Worm (Caenorhabditis elegans): ENCODE measurements around the gene ins-32.

Gene ins-32

DNA sequence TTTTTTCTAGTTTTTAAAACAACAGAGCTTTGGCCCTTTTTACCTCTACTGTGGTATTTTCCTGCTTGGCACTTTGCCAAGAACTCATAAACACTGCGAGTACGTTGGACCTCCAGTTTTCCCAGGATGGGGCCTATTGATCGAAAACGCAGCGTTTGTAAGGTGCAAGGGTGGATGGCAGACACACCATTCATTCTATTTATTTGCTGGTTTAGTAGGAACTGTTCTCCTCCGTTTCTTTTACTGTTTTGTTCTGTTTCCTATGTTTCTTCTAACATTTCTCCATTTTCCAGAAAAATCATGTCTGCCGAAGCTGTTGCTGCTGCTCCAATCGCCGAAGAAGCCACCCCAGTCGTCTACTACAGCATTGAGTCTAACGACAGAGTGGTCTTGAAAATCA lies 20.7 kb upstream of the ins-32 start, which contains the start of gene skr-15:
Gene skr-15 (plus strand): TSS at position 301 of the 400 bp plus-strand sequence.
- TF ChIP-seq lin-11 (tag; optimal IDR thresholded peaks at IDR 0.05) (no peak), Y55F3AM.14 (GFP tag; optimal IDR thresholded peaks at IDR 0.05) (no peak), alr-1 (tag; optimal IDR thresholded peaks at IDR 0.05) (no peak), lin-39 (tag; optimal IDR thresholded peaks at IDR 0.05) (no peak), egl-27 (tag; optimal IDR thresholded peaks at IDR 0.05) (no peak), unc-39 (tag; optimal IDR thresholded peaks at IDR 0.05) (no peak), F13H6.1 (tag; optimal IDR thresholded peaks at IDR 0.05) (no peak), C34F6.9 (tag; optimal IDR thresholded peaks at IDR 0.05) (no peak), ztf-1 (GFP tag; conservative IDR thresholded peaks at IDR 0.05) (no peak), mab-5 (tag; optimal IDR thresholded peaks at IDR 0.05) (no peak), nhr-21 (tag; optimal IDR thresholded peaks at IDR 0.05) (no peak), nhr-25 (tag; optimal IDR thresholded peaks at IDR 0.05) (no peak), blmp-1 (tag; optimal IDR thresholded peaks at IDR 0.05; ENCODE audit: insufficient read depth) (no peak)

DNA sequence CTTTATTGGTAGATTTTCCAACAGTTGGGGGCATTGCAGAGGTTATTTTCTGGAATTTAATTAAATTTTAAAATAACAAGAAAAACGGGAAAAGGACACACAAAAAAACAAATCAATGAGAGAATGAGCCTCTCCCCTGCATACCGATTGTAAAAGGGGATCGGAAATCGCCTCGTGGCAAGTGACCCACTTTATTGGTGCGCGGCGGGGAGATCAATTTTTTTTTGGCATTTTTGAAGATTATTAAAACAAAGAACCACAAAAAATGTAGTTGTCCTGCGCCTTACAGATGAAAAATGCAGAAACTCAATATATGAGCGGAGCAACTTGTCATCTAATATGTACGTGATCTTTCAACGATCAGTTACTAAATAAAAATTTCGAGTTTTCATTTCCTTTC lies 18.1 kb upstream of the ins-32 start, which contains the start of gene F54D10.7:
Gene F54D10.7 (minus strand): TSS at position 49 of the 400 bp plus-strand sequence.
- TF ChIP-seq gmeb-1 (tag; optimal IDR thresholded peaks at IDR 0.05): no peak
- TF ChIP-seq mdl-1 (tag; optimal IDR thresholded peaks at IDR 0.05): no peak
- TF ChIP-seq elt-3 (tag; optimal IDR thresholded peaks at IDR 0.05): no peak
- no peak for TF ChIP-seq mbf-1 (tag; optimal IDR thresholded peaks at IDR 0.05)
- TF ChIP-seq ceh-82 (tag; optimal IDR thresholded peaks at IDR 0.05): no peak

DNA sequence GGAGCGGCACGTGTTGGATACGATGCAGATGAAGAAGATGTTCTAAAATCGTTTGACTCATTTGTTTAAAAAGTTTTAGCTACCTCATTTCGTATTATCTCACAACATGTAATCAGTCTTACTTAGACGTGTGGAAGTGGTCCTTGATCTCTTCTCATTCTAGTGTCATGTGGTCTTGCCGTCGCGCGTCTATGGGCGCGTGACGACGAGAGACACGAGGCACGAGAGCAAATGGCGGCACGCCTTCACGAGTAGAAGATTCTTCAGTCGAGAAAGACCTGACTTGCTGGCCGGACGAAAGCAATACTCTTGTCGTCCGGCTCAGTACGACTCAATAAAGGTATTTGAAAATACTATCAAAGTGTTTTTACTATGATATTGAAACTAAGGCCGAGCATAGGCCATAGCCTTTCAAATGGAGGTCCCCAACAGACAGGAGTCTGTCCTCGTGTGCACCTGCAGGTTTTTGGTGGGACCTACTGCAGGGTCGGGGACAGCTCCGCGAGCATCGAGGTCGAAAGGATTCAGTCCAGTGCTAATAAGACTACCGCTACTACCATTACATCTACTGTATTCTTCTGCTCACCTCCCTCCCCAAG lies 13.2 kb upstream of the ins-32 start, which contains the start of gene fbxa-24:
Gene fbxa-24 (plus strand): TSS at position 276 of the 599 bp plus-strand sequence.
- TF ChIP-seq nhr-129 (tag; optimal IDR thresholded peaks at IDR 0.05): peak; percentile 5
- peak in 1 of 2 experiments; percentile 42 for TF ChIP-seq lsy-2 (tag; optimal IDR thresholded peaks at IDR 0.05)

DNA sequence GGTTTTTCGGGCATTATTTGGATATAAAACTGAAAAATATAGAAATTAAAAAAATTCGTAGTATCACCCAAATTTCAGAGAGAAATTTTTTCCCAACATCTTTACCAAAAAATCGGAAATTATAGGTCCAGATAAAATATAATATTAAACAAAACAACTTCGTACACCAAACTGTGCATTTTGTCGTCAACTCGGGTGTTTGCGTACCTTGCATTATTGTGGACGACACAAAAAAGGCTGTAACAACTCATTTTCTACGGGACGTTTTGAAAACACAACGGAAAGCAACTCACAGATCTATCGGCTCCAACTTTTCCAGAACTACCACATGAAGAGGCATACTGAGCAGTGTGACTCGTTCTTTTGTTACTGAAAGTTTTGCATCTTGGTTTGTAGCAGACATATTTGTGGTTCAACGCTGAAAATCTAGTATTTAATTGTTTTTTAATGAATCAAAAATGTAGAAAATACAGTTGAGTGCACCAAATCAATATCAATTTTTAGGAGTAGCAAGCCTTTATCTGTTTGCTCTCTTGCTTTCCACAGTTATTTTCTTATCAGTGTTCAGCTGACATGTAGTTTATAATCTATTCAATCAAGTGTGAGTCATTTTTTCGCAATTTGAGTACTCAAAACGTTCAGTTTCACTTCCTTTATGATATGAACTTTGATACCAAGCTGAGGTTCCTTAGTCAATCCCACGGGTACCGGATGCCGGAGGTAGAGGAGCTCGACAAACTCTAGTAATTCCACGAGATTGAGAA lies 12.5 kb upstream of the ins-32 start:
- no peak for TF ChIP-seq mdl-1 (tag; optimal IDR thresholded peaks at IDR 0.05)
- TF ChIP-seq fos-1 (tag; optimal IDR thresholded peaks at IDR 0.05): peak; percentile 93
- peak; percentile 9 for TF ChIP-seq gmeb-1 (tag; optimal IDR thresholded peaks at IDR 0.05)
- peak; percentile 28 for TF ChIP-seq unc-55 (GFP tag; optimal IDR thresholded peaks at IDR 0.05)
- TF ChIP-seq sem-4 (tag; optimal IDR thresholded peaks at IDR 0.05): no peak
- no peak for TF ChIP-seq ceh-82 (tag; optimal IDR thresholded peaks at IDR 0.05)
- TF ChIP-seq nhr-6 (tag; optimal IDR thresholded peaks at IDR 0.05): no peak
- peak in 1 of 2 experiments; percentile 19 for TF ChIP-seq lsy-2 (tag; optimal IDR thresholded peaks at IDR 0.05)

DNA sequence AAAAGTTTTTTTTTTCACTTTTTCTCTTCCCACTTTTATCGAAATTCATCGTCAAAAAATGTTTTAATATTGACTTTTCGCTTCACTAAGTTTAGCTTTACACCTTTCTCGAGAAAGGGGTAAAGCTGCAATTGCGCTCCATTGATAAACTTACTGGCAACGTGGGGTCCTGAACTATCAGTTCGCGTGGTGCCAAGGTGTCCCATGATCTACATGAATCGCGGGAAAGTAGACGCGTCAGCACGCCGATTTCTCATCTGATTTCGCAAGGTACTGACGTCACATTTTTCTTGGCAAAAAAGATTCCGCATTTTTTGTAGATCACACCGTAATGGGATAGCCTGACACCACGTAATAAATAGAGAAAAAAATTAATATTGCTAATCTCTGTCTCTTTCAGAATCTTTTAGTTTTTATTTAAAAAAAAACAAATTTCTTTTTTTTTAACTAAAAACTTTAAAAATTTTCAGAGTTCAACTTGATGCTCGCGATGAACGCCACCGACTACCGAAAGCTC lies 8.8 kb upstream of the ins-32 start, which contains the start of gene lido-15:
Gene lido-15 (plus strand): TSS at position 467 of the 517 bp plus-strand sequence.
- TF ChIP-seq ceh-82 (tag; optimal IDR thresholded peaks at IDR 0.05) (no peak), dmd-4 (tag; optimal IDR thresholded peaks at IDR 0.05) (no peak), C34F6.9 (tag; optimal IDR thresholded peaks at IDR 0.05) (peak; percentile 11)

DNA sequence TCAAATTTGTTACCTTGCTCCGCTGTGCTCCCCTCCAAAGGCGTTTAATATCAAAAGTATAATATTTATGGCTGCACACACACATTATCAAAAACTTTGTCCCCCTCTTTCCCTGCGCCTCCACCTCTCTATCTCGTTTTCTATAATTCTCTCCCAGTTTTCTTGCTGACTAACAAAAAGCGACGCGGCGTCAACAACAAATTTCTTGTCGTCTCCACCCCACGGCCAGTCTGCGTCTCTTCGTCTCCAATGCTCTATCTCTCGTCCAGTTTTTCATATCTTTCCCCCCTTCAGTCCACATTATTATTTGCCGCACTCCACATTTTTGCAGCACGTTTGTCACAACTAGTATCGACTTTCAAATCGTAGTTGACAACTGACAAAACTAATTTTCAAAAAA lies 7.4 kb upstream of the ins-32 start:
- TF ChIP-seq lin-13 (GFP tag; optimal IDR thresholded peaks at IDR 0.05) (peak; percentile 39), nhr-23 (tag; optimal IDR thresholded peaks at IDR 0.05) (no peak), fos-1 (tag; optimal IDR thresholded peaks at IDR 0.05) (peak; percentile 44), mab-5 (tag; optimal IDR thresholded peaks at IDR 0.05) (no peak), egl-27 (tag; optimal IDR thresholded peaks at IDR 0.05) (no peak), dmd-4 (tag; optimal IDR thresholded peaks at IDR 0.05) (no peak), sma-3 (GFP tag; optimal IDR thresholded peaks at IDR 0.05) (peak; percentile 23), crh-2 (tag; optimal IDR thresholded peaks at IDR 0.05) (peak; percentile 61), unc-55 (GFP tag; optimal IDR thresholded peaks at IDR 0.05) (peak; percentile 40), C34F6.9 (tag; optimal IDR thresholded peaks at IDR 0.05) (peak; percentile 68), sma-9 (GFP tag; optimal IDR thresholded peaks at IDR 0.05) (peak; percentile 10), sma-9 (tag; optimal IDR thresholded peaks at IDR 0.05) (no peak), mbf-1 (tag; optimal IDR thresholded peaks at IDR 0.05) (no peak), gmeb-1 (tag; optimal IDR thresholded peaks at IDR 0.05) (peak; percentile 40), lsy-2 (tag; optimal IDR thresholded peaks at IDR 0.05) (peak in 1 of 2 experiments; percentile 59), F13H6.1 (tag; optimal IDR thresholded peaks at IDR 0.05) (peak; percentile 70), elt-1 (tag; optimal IDR thresholded peaks at IDR 0.05) (no peak)
